Fruit fly (Drosophila melanogaster): ENCODE data around the gene CG15387.
A peak's percentile ranks its signal among the peaks of the same experiment; 100 is the strongest.

CG15387 gene

dm6 chr2L:2182735-2183340, 43.3 kb downstream of the CG15387 start (continued):
- TF ChIP-seq CG11456 (GFP tag; IDR thresholded peaks at IDR 0.05) (no peak), CG3407 (GFP tag; optimal IDR thresholded peaks at IDR 0.05) (peak; percentile 18), crc (GFP tag; optimal IDR thresholded peaks at IDR 0.05) (no peak), CkIIα-i1 (GFP tag; IDR thresholded peaks at IDR 0.05) (no peak), onecut (GFP tag; IDR thresholded peaks at IDR 0.05) (peak; percentile 63), CG3838 (GFP tag; optimal IDR thresholded peaks at IDR 0.05) (no peak), sna (GFP tag; IDR thresholded peaks at IDR 0.05; ENCODE audit: partially characterized antibody) (no peak), dysf (GFP tag; IDR thresholded peaks at IDR 0.05) (no peak; the same call in 2 of the 3 replicates), CG3995 (GFP tag; optimal IDR thresholded peaks at IDR 0.05) (no peak), CG17802 (tag; optimal IDR thresholded peaks at IDR 0.05) (no peak), Taf1 (GFP tag; IDR thresholded peaks at IDR 0.05) (no peak), CG1602 (GFP tag; optimal IDR thresholded peaks at IDR 0.05) (peak; percentile 65), CG12299 (tag; optimal IDR thresholded peaks at IDR 0.05) (no peak), dmrt11E (tag; optimal IDR thresholded peaks at IDR 0.05) (peak; percentile 97), CG8478 (optimal IDR thresholded peaks at IDR 0.05) (no peak), salm (tag; optimal IDR thresholded peaks at IDR 0.05) (no peak), grn (GFP tag; optimal IDR thresholded peaks at IDR 0.05) (no peak), ken (GFP tag; IDR thresholded peaks at IDR 0.05) (0 out of 3 replicates have a peak, but pooled peaks have one; percentile 36), btn (GFP tag; optimal IDR thresholded peaks at IDR 0.05) (peak; percentile 71), Hr3 (GFP tag; optimal IDR thresholded peaks at IDR 0.05) (peak; percentile 50), bcd (GFP tag; optimal IDR thresholded peaks at IDR 0.05) (peak; percentile 34), CG10979 (tag; optimal IDR thresholded peaks at IDR 0.05) (peak; percentile 88), exex (tag; optimal IDR thresholded peaks at IDR 0.05) (no peak), Dll (GFP tag; IDR thresholded peaks at IDR 0.05; ENCODE audit: partially characterized antibody) (no peak), CG7987 (GFP tag; optimal IDR thresholded peaks at IDR 0.05) (no peak), phol (tag; optimal IDR thresholded peaks at IDR 0.05) (peak; percentile 71), CG12236 (GFP tag; optimal IDR thresholded peaks at IDR 0.05) (peak; percentile 63), CG33213 (GFP tag; optimal IDR thresholded peaks at IDR 0.05) (peak; percentile 39), jing (GFP tag; optimal IDR thresholded peaks at IDR 0.05) (peak; percentile 36), CG7928 (GFP tag; optimal IDR thresholded peaks at IDR 0.05) (no peak), grau (tag; optimal IDR thresholded peaks at IDR 0.05) (peak; percentile 62), CG15514 (GFP tag; optimal IDR thresholded peaks at IDR 0.05) (no peak), Nf-YC (tag; optimal IDR thresholded peaks at IDR 0.05) (no peak), gfzf (GFP tag; optimal IDR thresholded peaks at IDR 0.05) (no peak), Atf-2 (GFP tag; optimal IDR thresholded peaks at IDR 0.05) (peak; percentile 56), CG11398 (GFP tag; optimal IDR thresholded peaks at IDR 0.05) (peak; percentile 64), emc (GFP tag; optimal IDR thresholded peaks at IDR 0.05) (no peak), CG11085 (GFP tag; IDR thresholded peaks at IDR 0.05) (no peak), nmo (GFP tag; optimal IDR thresholded peaks at IDR 0.05) (peak; percentile 67), fd96Cb (tag; optimal IDR thresholded peaks at IDR 0.05) (peak; percentile 71), sima (GFP tag; optimal IDR thresholded peaks at IDR 0.05) (no peak), Deaf1 (tag; optimal IDR thresholded peaks at IDR 0.05) (no peak), CG1792 (GFP tag; optimal IDR thresholded peaks at IDR 0.05) (no peak), nerfin-1 (tag; optimal IDR thresholded peaks at IDR 0.05) (peak; percentile 36), CG43689 (GFP tag; IDR thresholded peaks at IDR 0.05) (no peak), Dbx (GFP tag; IDR thresholded peaks at IDR 0.05) (no peak), Abd-B (GFP tag; optimal IDR thresholded peaks at IDR 0.05) (peak; percentile 9), CG6175 (GFP tag; IDR thresholded peaks at IDR 0.05) (no peak), CHES-1-like (GFP tag; optimal IDR thresholded peaks at IDR 0.05) (peak; percentile 67), CG6654 (GFP tag; optimal IDR thresholded peaks at IDR 0.05) (peak; percentile 10), unc-4 (GFP tag; IDR thresholded peaks at IDR 0.05; ENCODE audit: partially characterized antibody) (no peak)

Data from whole organism, embryonic.